Worm (Caenorhabditis elegans): ENCODE data around the gene srlf-27.

DNA sequence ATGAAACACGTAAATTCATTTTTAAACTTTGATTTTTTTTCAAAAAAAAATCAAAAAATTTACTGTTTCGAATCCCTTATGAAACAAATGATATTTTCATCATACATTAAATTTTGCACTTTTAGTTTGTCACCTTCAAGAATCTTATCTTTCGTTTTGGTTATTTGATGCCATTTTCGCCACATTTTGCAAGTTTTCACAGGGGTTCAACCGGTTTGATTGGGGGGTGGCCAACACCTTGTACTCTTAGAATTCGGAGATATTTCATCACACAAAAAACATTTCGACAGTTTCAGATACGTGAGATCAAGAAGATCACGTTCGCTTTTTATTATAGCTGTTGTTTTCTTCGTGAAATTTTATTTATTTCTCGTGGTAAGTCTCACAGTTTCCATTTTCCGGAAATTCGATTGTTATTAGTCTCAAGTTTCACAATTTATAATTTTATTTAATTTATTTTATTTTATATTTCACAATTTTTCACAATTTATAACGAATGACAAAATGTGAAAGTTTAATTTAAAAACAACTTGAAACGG, 39.7 kb downstream of the srlf-27 start, which contains the start of gene Y57G11C.31:
- TF ChIP-seq hlh-8 (tag; optimal IDR thresholded peaks at IDR 0.05) (no peak), fax-1 (tag; optimal IDR thresholded peaks at IDR 0.05) (no peak), ets-4 (tag; optimal IDR thresholded peaks at IDR 0.05) (no peak), pha-4 (tag; optimal IDR thresholded peaks at IDR 0.05) (no peak), ceh-9 (tag; optimal IDR thresholded peaks at IDR 0.05) (no peak), unc-3 (GFP tag; conservative IDR thresholded peaks at IDR 0.05) (no peak), unc-3 (tag; optimal IDR thresholded peaks at IDR 0.05) (no peak), unc-55 (GFP tag; optimal IDR thresholded peaks at IDR 0.05) (no peak), nhr-11 (tag; optimal IDR thresholded peaks at IDR 0.05) (no peak), dve-1 (tag; optimal IDR thresholded peaks at IDR 0.05) (no peak), elt-2 (tag; optimal IDR thresholded peaks at IDR 0.05) (no peak), tbx-2 (tag; optimal IDR thresholded peaks at IDR 0.05) (no peak), zip-5 (tag; optimal IDR thresholded peaks at IDR 0.05) (no peak), Y22D7AL.16 (tag; optimal IDR thresholded peaks at IDR 0.05) (no peak)
